Fruit fly (Drosophila melanogaster): ENCODE results near the gene CG10466.

Gene CG10466

DNA sequence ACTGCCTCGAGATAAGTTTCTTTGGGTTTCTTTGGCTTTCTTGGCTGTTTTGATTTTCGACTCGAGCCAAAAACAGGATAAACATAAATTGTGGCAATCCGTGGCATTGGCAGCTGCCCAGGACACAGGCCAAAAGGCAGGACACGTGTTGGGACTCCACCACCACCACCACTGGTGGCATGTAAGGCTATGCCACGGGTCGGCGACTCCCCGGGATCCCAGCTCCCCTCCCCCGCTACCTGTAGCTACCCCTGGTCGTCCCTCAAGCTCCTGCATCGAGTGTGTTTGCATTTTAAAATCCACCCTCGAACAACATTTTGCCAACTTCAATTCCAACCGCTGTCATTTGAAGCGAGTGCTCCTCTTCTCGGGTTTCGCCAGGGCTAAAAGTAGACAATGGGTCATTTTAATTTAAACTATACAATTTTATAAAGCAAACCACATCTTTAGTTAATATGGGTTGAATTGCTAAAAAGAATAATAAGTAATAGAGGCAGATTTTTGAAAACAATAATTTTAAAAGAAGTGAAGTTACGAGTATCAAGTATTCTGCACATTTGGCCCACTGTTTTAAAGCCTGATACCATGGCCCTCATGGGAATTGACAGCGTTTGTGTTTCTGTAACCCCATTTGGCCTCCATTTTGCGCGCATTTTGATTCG is 10.2 kb downstream of the CG10466 start (continued):
- TF ChIP-seq unpg (GFP tag; optimal IDR thresholded peaks at IDR 0.05) (peak; percentile 20), CG2120 (GFP tag; optimal IDR thresholded peaks at IDR 0.05) (peak; percentile 29), CG8924 (tag; optimal IDR thresholded peaks at IDR 0.05) (peak; percentile 12), CG14965 (GFP tag; optimal IDR thresholded peaks at IDR 0.05; ENCODE audit: borderline replicate concordance) (no peak), chif (GFP tag; optimal IDR thresholded peaks at IDR 0.05) (no peak), CG6272 (GFP tag; IDR thresholded peaks at IDR 0.05) (no peak), CG17568 (GFP tag; optimal IDR thresholded peaks at IDR 0.05) (no peak), CG18599 (GFP tag; optimal IDR thresholded peaks at IDR 0.05) (peak; percentile 42), CG10267 (tag; optimal IDR thresholded peaks at IDR 0.05) (no peak), CG10654 (GFP tag; optimal IDR thresholded peaks at IDR 0.05) (no peak), Oaz (GFP tag; IDR thresholded peaks at IDR 0.05) (no peak), crol (GFP tag; IDR thresholded peaks at IDR 0.05) (peak; percentile 73), Scr (GFP tag; IDR thresholded peaks at IDR 0.05; ENCODE audit: partially characterized antibody) (no peak), bsh (GFP tag; optimal IDR thresholded peaks at IDR 0.05) (peak in 1 of 2 experiments; percentile 19), Med (GFP tag) (peak; percentile 10), CG2199 (GFP tag; IDR thresholded peaks at IDR 0.05) (no peak), CG7839 (tag; optimal IDR thresholded peaks at IDR 0.05) (peak; percentile 15), CG15269 (tag; optimal IDR thresholded peaks at IDR 0.05) (peak; percentile 16), nerfin-1 (tag; optimal IDR thresholded peaks at IDR 0.05) (peak; percentile 56), grau (tag; optimal IDR thresholded peaks at IDR 0.05) (peak; percentile 11)

DNA sequence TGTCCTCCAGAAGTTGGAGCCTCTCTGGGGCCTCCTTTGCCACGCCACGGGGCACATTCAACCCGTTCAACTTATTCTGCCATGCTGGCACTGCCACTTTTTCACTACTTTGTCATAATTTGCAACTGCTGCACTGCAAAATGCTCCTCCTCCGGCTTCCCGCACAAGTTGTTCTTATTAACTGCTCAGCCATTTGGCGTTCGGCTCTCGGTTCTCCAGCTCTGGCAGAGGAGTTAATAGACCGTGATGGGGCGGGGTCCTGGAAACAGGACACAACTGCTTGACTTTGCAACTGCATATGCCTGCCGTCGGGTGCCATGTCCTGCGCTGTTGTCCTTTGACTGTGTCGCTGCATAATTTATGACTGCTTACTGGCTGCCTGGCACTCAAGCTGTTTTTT is 13.1 kb downstream of the CG10466 start:
- TF ChIP-seq Lhr (GFP tag; optimal IDR thresholded peaks at IDR 0.05) (no peak), twi (tag; optimal IDR thresholded peaks at IDR 0.05) (no peak), run (tag; optimal IDR thresholded peaks at IDR 0.05) (no peak), eve (GFP tag; optimal IDR thresholded peaks at IDR 0.05) (no peak), CG9876 (GFP tag; optimal IDR thresholded peaks at IDR 0.05) (no peak), CG10267 (tag; optimal IDR thresholded peaks at IDR 0.05) (no peak), Ets65A (GFP tag) (peak; percentile 91)

DNA sequence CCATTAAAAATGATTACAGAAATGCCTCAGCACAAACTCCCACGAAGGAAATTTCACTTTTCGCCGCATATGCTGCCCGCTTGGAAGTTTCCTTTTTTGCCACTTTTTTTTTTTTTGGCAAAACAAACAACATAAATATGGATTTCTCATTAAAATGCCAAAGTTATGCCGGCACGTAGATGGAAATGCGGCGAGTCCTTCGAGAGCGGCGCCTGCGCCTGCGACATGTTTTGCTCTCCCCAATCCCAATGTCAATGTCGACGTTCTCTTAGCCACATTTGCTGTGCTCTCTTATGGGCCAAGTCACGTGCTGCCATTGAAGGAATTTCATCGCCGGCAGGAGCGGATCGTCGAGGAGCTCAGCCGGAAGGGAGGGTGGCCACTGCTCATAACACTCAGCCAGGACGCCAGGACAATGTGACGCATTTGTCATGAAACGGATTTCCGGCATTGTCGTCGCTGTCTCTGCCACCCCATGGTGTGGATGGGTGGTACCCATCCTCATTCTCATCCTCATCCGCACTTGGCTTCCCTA is 17.7 kb downstream of the CG10466 start:
- TF ChIP-seq CG7745 (tag; optimal IDR thresholded peaks at IDR 0.05) = no peak
- TF ChIP-seq ewg (GFP tag; optimal IDR thresholded peaks at IDR 0.05) = peak; percentile 70
- TF ChIP-seq mld (GFP tag; IDR thresholded peaks at IDR 0.05; ENCODE audit: partially characterized antibody) = no peak
- peak; percentile 18 for TF ChIP-seq CG13894 (tag; optimal IDR thresholded peaks at IDR 0.05)
- no peak for TF ChIP-seq fd64A (GFP tag; optimal IDR thresholded peaks at IDR 0.05)
- TF ChIP-seq crp (GFP tag; optimal IDR thresholded peaks at IDR 0.05) = no peak
- TF ChIP-seq gro (GFP tag; optimal IDR thresholded peaks at IDR 0.05) = no peak
- peak; percentile 87 for TF ChIP-seq nerfin-1 (tag; optimal IDR thresholded peaks at IDR 0.05)
- TF ChIP-seq ac (GFP tag; optimal IDR thresholded peaks at IDR 0.05) = no peak
- no peak for TF ChIP-seq E2f1 (GFP tag; IDR thresholded peaks at IDR 0.05)
- peak; percentile 91 for TF ChIP-seq cwo (GFP tag; optimal IDR thresholded peaks at IDR 0.05)
- no peak for TF ChIP-seq az2 (GFP tag; optimal IDR thresholded peaks at IDR 0.05)
- no peak for TF ChIP-seq MBD-R2 (GFP tag; IDR thresholded peaks at IDR 0.05)
- TF ChIP-seq fd96Cb (tag; optimal IDR thresholded peaks at IDR 0.05) = no peak
- no peak for TF ChIP-seq Mad (GFP tag; optimal IDR thresholded peaks at IDR 0.05)
- no peak for TF ChIP-seq da (GFP tag; optimal IDR thresholded peaks at IDR 0.05)
- TF ChIP-seq CG2129 (GFP tag; IDR thresholded peaks at IDR 0.05; ENCODE audit: partially characterized antibody) = no peak
- TF ChIP-seq abd-A (tag; optimal IDR thresholded peaks at IDR 0.05) = peak; percentile 70
- TF ChIP-seq PHDP (tag; optimal IDR thresholded peaks at IDR 0.05) = no peak
- no peak for TF ChIP-seq wek (GFP tag; optimal IDR thresholded peaks at IDR 0.05)
- TF ChIP-seq CG13123 (GFP tag; optimal IDR thresholded peaks at IDR 0.05) = no peak
- no peak for TF ChIP-seq CG33213 (GFP tag; optimal IDR thresholded peaks at IDR 0.05)
